Worm (Caenorhabditis elegans): ENCODE results near the gene pho-11.

ce11 chrII:9937611-9938010 lies 6.0 kb downstream of the pho-11 start:
- TF ChIP-seq set-16 (GFP tag; IDR thresholded peaks at IDR 0.05) (no peak), ama-1 (optimal IDR thresholded peaks at IDR 0.05) (peak; percentile 90), mdt-29 (GFP tag; IDR thresholded peaks at IDR 0.05) (no peak), spr-3 (GFP tag; optimal IDR thresholded peaks at IDR 0.05) (no peak), nhr-25 (tag; optimal IDR thresholded peaks at IDR 0.05; ENCODE audit: borderline replicate concordance, insufficient read depth) (peak; percentile 7), jun-1 (tag; optimal IDR thresholded peaks at IDR 0.05) (no peak), pqm-1 (tag; optimal IDR thresholded peaks at IDR 0.05) (peak; percentile 26), aha-1 (tag) (peak; percentile 99), nhr-11 (tag; optimal IDR thresholded peaks at IDR 0.05) (peak; percentile 99)

Measured in whole organism, L4 larva.